Fruit fly (Drosophila melanogaster) whole organism, prepupa: Measurements from ENCODE around the gene CG15742.

Experiments used
- Blimp-1 ChIP-seq: fragments of 200-800 bp; sonication (Bioruptor generic); optimal IDR thresholded peaks from 3 replicates; lab custom pipeline; 2017; ENCODE audit warnings: missing biosample characterization, missing genetic modification characterization, mild to moderate bottlenecking, moderate library complexity, missing genetic modification reagents
- CG10669 ChIP-seq: fragments of 200-800 bp; sonication (Bioruptor generic); optimal IDR thresholded peaks from 3 replicates; lab custom pipeline; 2018; ENCODE audit warnings: missing biosample characterization, mild to moderate bottlenecking, missing genetic modification characterization, moderate library complexity
- CG11762 ChIP-seq: fragments of 200-800 bp; sonication (Bioruptor generic); optimal IDR thresholded peaks from 3 replicates; lab custom pipeline; 2016; ENCODE audit warnings: missing biosample characterization, missing genetic modification characterization; ENCODE audit not compliant: insufficient read depth
- CG11902 ChIP-seq: fragments of 200-800 bp; sonication (Bioruptor generic); optimal IDR thresholded peaks from 3 replicates; lab custom pipeline; 2016; ENCODE audit warnings: missing biosample characterization, missing genetic modification characterization
- CG15336 ChIP-seq: fragments of 200-800 bp; sonication (Bioruptor generic); IDR thresholded peaks from 2 replicates; pipeline ENCODE4 v1.3.6; 2022; ENCODE audit warnings: missing biosample characterization, missing genetic modification characterization
- CG1621 ChIP-seq: fragments of 200-800 bp; sonication (Bioruptor generic); optimal IDR thresholded peaks from 3 replicates; lab custom pipeline; 2018; ENCODE audit warnings: missing biosample characterization, mild to moderate bottlenecking, missing genetic modification characterization
- CG31627 ChIP-seq: fragments of 200-800 bp; sonication (Bioruptor generic); optimal IDR thresholded peaks from 3 replicates; lab custom pipeline; 2016; ENCODE audit warnings: missing biosample characterization, missing genetic modification characterization
- CG34406 ChIP-seq: fragments of 200-800 bp; sonication (Bioruptor generic); optimal IDR thresholded peaks from 3 replicates; lab custom pipeline; 2016; ENCODE audit warnings: missing biosample characterization, missing genetic modification characterization
- CG3919 ChIP-seq: fragments of 200-800 bp; sonication (Bioruptor generic); optimal IDR thresholded peaks from 3 replicates; lab custom pipeline; 2016; ENCODE audit warnings: missing biosample characterization, missing genetic modification characterization
- CG4318 ChIP-seq: fragments of 200-800 bp; sonication (Bioruptor generic); optimal IDR thresholded peaks from 3 replicates; lab custom pipeline; 2017; ENCODE audit warnings: missing biosample characterization, mild to moderate bottlenecking, missing genetic modification characterization
- CG6163 ChIP-seq: fragments of 200-800 bp; sonication (Bioruptor generic); IDR thresholded peaks from 3 replicates; pipeline ENCODE4 v1.3.6; 2022; ENCODE audit warnings: missing biosample characterization, missing genetic modification characterization
- CG6276 ChIP-seq: fragments of 200-800 bp; sonication (Bioruptor generic); optimal IDR thresholded peaks from 2 replicates; lab custom pipeline; 2017; ENCODE audit warnings: missing biosample characterization, mild to moderate bottlenecking, missing genetic modification characterization
- CG6792 ChIP-seq: fragments of 200-800 bp; sonication (Bioruptor generic); optimal IDR thresholded peaks from 3 replicates; lab custom pipeline; 2016; ENCODE audit warnings: missing biosample characterization, missing genetic modification characterization
- CG6808 ChIP-seq: fragments of 200-800 bp; sonication (Bioruptor generic); optimal IDR thresholded peaks from 3 replicates; lab custom pipeline; 2017; ENCODE audit warnings: missing biosample characterization, missing genetic modification characterization, mild to moderate bottlenecking, moderate library complexity, missing genetic modification reagents
- CG6854 ChIP-seq: fragments of 200-800 bp; sonication (Bioruptor generic); optimal IDR thresholded peaks from 2 replicates; lab custom pipeline; 2017; ENCODE audit warnings: missing biosample characterization, mild to moderate bottlenecking, missing genetic modification characterization
- CG7368 ChIP-seq: fragments of 200-800 bp; sonication (Bioruptor generic); optimal IDR thresholded peaks from 3 replicates; lab custom pipeline; 2016; ENCODE audit warnings: missing biosample characterization, missing genetic modification characterization
- CG8119 ChIP-seq: fragments of 200-800 bp; sonication (Bioruptor generic); IDR thresholded peaks from 3 replicates; pipeline ENCODE4 v1.3.6; 2022; ENCODE audit warnings: missing biosample characterization, missing genetic modification characterization
- CG8319 ChIP-seq: fragments of 200-800 bp; sonication (Bioruptor generic); optimal IDR thresholded peaks from 3 replicates; lab custom pipeline; 2016; ENCODE audit warnings: missing biosample characterization, missing genetic modification characterization
- CG8632 ChIP-seq: fragments of 200-800 bp; sonication (Bioruptor generic); optimal IDR thresholded peaks from 3 replicates; lab custom pipeline; 2016; ENCODE audit warnings: missing biosample characterization, missing genetic modification characterization
- Eip75B ChIP-seq: fragments of 200-800 bp; sonication (Bioruptor generic); optimal IDR thresholded peaks from 3 replicates; lab custom pipeline; 2016; ENCODE audit warnings: missing biosample characterization, missing genetic modification characterization
- Eip78C ChIP-seq: fragments of 200-800 bp; sonication (Bioruptor generic); peaks from one replicate; lab custom pipeline; 2016; ENCODE audit warnings: missing biosample characterization, missing genetic modification characterization
- Eip93F ChIP-seq: fragments of 200-800 bp; sonication (Bioruptor generic); optimal IDR thresholded peaks from 2 replicates; lab custom pipeline; 2016; ENCODE audit warnings: missing biosample characterization, mild to moderate bottlenecking, missing genetic modification characterization
- Ets96B ChIP-seq: fragments of 200-800 bp; optimal IDR thresholded peaks from 2 replicates; lab custom pipeline; 2019; ENCODE audit warnings: missing biosample characterization, mild to moderate bottlenecking, missing genetic modification characterization, moderate library complexity
- Gug ChIP-seq: fragments of 200-800 bp; sonication (Bioruptor generic); IDR thresholded peaks from 2 replicates; pipeline ENCODE4 v1.3.6; 2022; ENCODE audit warnings: missing biosample characterization, missing genetic modification characterization
- Hr39 ChIP-seq: fragments of 200-800 bp; sonication (Bioruptor generic); optimal IDR thresholded peaks from 2 replicates; lab custom pipeline; 2016; ENCODE audit warnings: missing biosample characterization, missing genetic modification characterization
- Hr4 ChIP-seq: fragments of 200-800 bp; sonication (Bioruptor generic); optimal IDR thresholded peaks from 3 replicates; lab custom pipeline; 2016; ENCODE audit warnings: missing biosample characterization, missing genetic modification characterization
- Lpt ChIP-seq: fragments of 200-800 bp; sonication (Bioruptor generic); optimal IDR thresholded peaks from 3 replicates; lab custom pipeline; 2016; ENCODE audit warnings: missing biosample characterization, missing genetic modification characterization
- Met ChIP-seq: fragments of 200-800 bp; sonication (Bioruptor generic); optimal IDR thresholded peaks from 3 replicates; lab custom pipeline; 2016; ENCODE audit warnings: missing biosample characterization, missing genetic modification characterization
- OdsH ChIP-seq: fragments of 200-800 bp; sonication (Bioruptor generic); optimal IDR thresholded peaks from 3 replicates; lab custom pipeline; 2016; ENCODE audit warnings: missing biosample characterization, missing genetic modification characterization
- Smox ChIP-seq: fragments of 200-800 bp; sonication (Bioruptor generic); optimal IDR thresholded peaks from 3 replicates; lab custom pipeline; 2016; ENCODE audit warnings: missing biosample characterization, missing genetic modification characterization
- Sox102F ChIP-seq: fragments of 200-800 bp; sonication (Bioruptor generic); optimal IDR thresholded peaks from 2 replicates; lab custom pipeline; 2016; ENCODE audit warnings: missing biosample characterization, mild to moderate bottlenecking, missing genetic modification characterization
- Sox14 ChIP-seq: fragments of 200-800 bp; sonication (Bioruptor generic); optimal IDR thresholded peaks from 3 replicates; lab custom pipeline; 2016; ENCODE audit warnings: missing biosample characterization, missing genetic modification characterization
- Sox15 ChIP-seq: fragments of 200-800 bp; sonication (Bioruptor generic); optimal IDR thresholded peaks from 3 replicates; lab custom pipeline; 2016; ENCODE audit warnings: missing biosample characterization, missing genetic modification characterization
- acj6 ChIP-seq: fragments of 200-800 bp; sonication (Bioruptor generic); optimal IDR thresholded peaks from 3 replicates; lab custom pipeline; 2016; ENCODE audit warnings: missing biosample characterization, missing genetic modification characterization
- cyc ChIP-seq: fragments of 200-800 bp; sonication (Bioruptor generic); optimal IDR thresholded peaks from 3 replicates; lab custom pipeline; 2016; ENCODE audit warnings: missing biosample characterization, missing genetic modification characterization
- dac ChIP-seq: fragments of 200-800 bp; sonication (Bioruptor generic); optimal IDR thresholded peaks from 2 replicates; lab custom pipeline; 2017; ENCODE audit warnings: missing biosample characterization, mild to moderate bottlenecking, missing genetic modification characterization
- dsx ChIP-seq: fragments of 200-800 bp; optimal IDR thresholded peaks from 3 replicates; lab custom pipeline; 2019; ENCODE audit warnings: missing biosample characterization, mild to moderate bottlenecking, missing genetic modification characterization, moderate library complexity; ENCODE audit not compliant: poor library complexity, severe bottlenecking
- eg ChIP-seq: fragments of 200-800 bp; sonication (Bioruptor generic); IDR thresholded peaks from 3 replicates; pipeline ENCODE4 v1.3.6; 2022; ENCODE audit warnings: missing biosample characterization, missing genetic modification characterization
- esn ChIP-seq: fragments of 200-800 bp; sonication (Bioruptor generic); optimal IDR thresholded peaks from 2 replicates; lab custom pipeline; 2016; ENCODE audit warnings: missing biosample characterization, mild to moderate bottlenecking, missing genetic modification characterization, moderate library complexity
- fd59A ChIP-seq: fragments of 200-800 bp; sonication (Bioruptor generic); optimal IDR thresholded peaks from 2 replicates; lab custom pipeline; 2017; ENCODE audit warnings: missing biosample characterization, mild to moderate bottlenecking, missing genetic modification characterization, missing genetic modification reagents
- fd85E ChIP-seq: fragments of 200-800 bp; sonication (Bioruptor generic); optimal IDR thresholded peaks from 3 replicates; lab custom pipeline; 2016; ENCODE audit warnings: missing biosample characterization, missing genetic modification characterization
- fkh ChIP-seq: fragments of 200-800 bp; sonication (Bioruptor generic); optimal IDR thresholded peaks from 3 replicates; lab custom pipeline; 2017; ENCODE audit warnings: missing biosample characterization, mild to moderate bottlenecking, missing genetic modification characterization, moderate library complexity
- lz ChIP-seq: fragments of 200-800 bp; sonication (Bioruptor generic); optimal IDR thresholded peaks from 3 replicates; lab custom pipeline; 2016; ENCODE audit warnings: missing biosample characterization, missing genetic modification characterization
- net ChIP-seq: fragments of 200-800 bp; sonication (Bioruptor generic); optimal IDR thresholded peaks from 3 replicates; lab custom pipeline; 2016; ENCODE audit warnings: missing biosample characterization, missing genetic modification characterization
- pdm3 ChIP-seq: fragments of 200-800 bp; sonication (Bioruptor generic); optimal IDR thresholded peaks from 3 replicates; lab custom pipeline; 2016; ENCODE audit warnings: missing biosample characterization, missing genetic modification characterization
- salr ChIP-seq, 2 experiments: fragments of 200-800 bp; sonication (Bioruptor generic); optimal IDR thresholded peaks; 3 replicates each; lab custom pipeline; 2016 to 2018; ENCODE audit warnings: missing biosample characterization in 2 of 2, missing genetic modification characterization in 2 of 2, mild to moderate bottlenecking in 1 of 2
- spab ChIP-seq: fragments of 200-800 bp; sonication (Bioruptor generic); optimal IDR thresholded peaks from 2 replicates; lab custom pipeline; 2017; ENCODE audit warnings: missing biosample characterization, mild to moderate bottlenecking, missing genetic modification characterization, missing genetic modification reagents
- svp ChIP-seq: fragments of 200-800 bp; sonication (Bioruptor generic); peaks from one replicate; lab custom pipeline; 2016; ENCODE audit warnings: missing biosample characterization, missing genetic modification characterization
- vri ChIP-seq: fragments of 200-800 bp; sonication (Bioruptor generic); optimal IDR thresholded peaks from 3 replicates; lab custom pipeline; 2016; ENCODE audit warnings: missing biosample characterization, mild to moderate bottlenecking, missing genetic modification characterization

The CG15742 gene

dm6 chrX:13240812-13241211, 17.5 kb downstream of the CG15742 start:
- no peak for TF ChIP-seq Met (GFP tag; lab: Kevin White, UChicago)
- no peak for TF ChIP-seq Smox (GFP tag; lab: Kevin White, UChicago)
- TF ChIP-seq Eip78C (GFP tag; lab: Kevin White, UChicago): peak; percentile 56
- TF ChIP-seq salr (GFP tag; optimal IDR thresholded peaks at IDR 0.05; lab: Kevin White, UChicago): peak in 1 of 2 experiments; percentile 13
- no peak for TF ChIP-seq fd59A
- no peak for TF ChIP-seq Eip75B
- TF ChIP-seq esn (GFP tag; lab: Kevin White, UChicago): peak; percentile 4

- TF ChIP-seq CG15336 (GFP tag; lab: Robert Waterston, UW) (peak; percentile 93), CG6792 (peak; percentile 19), dac (GFP tag; lab: Kevin White, UChicago) (peak; percentile 55), Hr4 (GFP tag; lab: Kevin White, UChicago) (peak; percentile 89), fkh (GFP tag; lab: Kevin White, UChicago) (no peak), Lpt (GFP tag; lab: Kevin White, UChicago) (peak; percentile 73), Eip78C (GFP tag; lab: Kevin White, UChicago) (peak; percentile 84), CG3919 (GFP tag; lab: Kevin White, UChicago) (peak; percentile 57), Hr39 (GFP tag; lab: Kevin White, UChicago) (peak; percentile 63), CG11762 (GFP tag; lab: Kevin White, UChicago) (peak; percentile 60), CG8119 (GFP tag; lab: Robert Waterston, UW) (peak; percentile 90), Gug (GFP tag; lab: Robert Waterston, UW) (peak; percentile 83), fd59A (no peak), dsx (GFP tag; lab: Kevin White, UChicago) (peak; percentile 11), Sox15 (GFP tag; lab: Kevin White, UChicago) (no peak), CG10669 (peak; percentile 27), CG11902 (no peak), Eip93F (GFP tag; lab: Kevin White, UChicago) (no peak), CG31627 (peak; percentile 50), acj6 (GFP tag; lab: Kevin White, UChicago) (peak; percentile 55), CG6276 (peak; percentile 86), CG7368 (GFP tag; lab: Kevin White, UChicago) (peak; percentile 44), Ets96B (tag; lab: Kevin White, UChicago) (peak; percentile 34), CG6854 (GFP tag; lab: Kevin White, UChicago) (no peak), CG6163 (peak; percentile 87), esn (GFP tag; lab: Kevin White, UChicago) (peak; percentile 61), Sox102F (GFP tag; lab: Kevin White, UChicago) (peak; percentile 43), CG8319 (GFP tag; lab: Kevin White, UChicago) (peak; percentile 13), pdm3 (GFP tag; lab: Kevin White, UChicago) (peak; percentile 75), svp (GFP tag; lab: Kevin White, UChicago) (no peak), salr (GFP tag; optimal IDR thresholded peaks at IDR 0.05; lab: Kevin White, UChicago) (peak in 1 of 2 experiments; percentile 36), Eip75B (peak; percentile 50), vri (GFP tag; lab: Kevin White, UChicago) (no peak), CG6808 (GFP tag; lab: Kevin White, UChicago) (no peak), Blimp-1 (GFP tag; lab: Kevin White, UChicago) (no peak), OdsH (peak; percentile 72), CG4318 (GFP tag; lab: Kevin White, UChicago) (peak; percentile 64), net (GFP tag; lab: Kevin White, UChicago) (peak; percentile 64), lz (GFP tag; lab: Kevin White, UChicago) (peak; percentile 45), CG34406 (GFP tag; lab: Kevin White, UChicago) (peak; percentile 40), eg (GFP tag; lab: Robert Waterston, UW) (peak; percentile 94), cyc (peak; percentile 46), Sox14 (GFP tag; lab: Kevin White, UChicago) (peak; percentile 59), spab (GFP tag; lab: Kevin White, UChicago) (peak; percentile 2), CG1621 (tag; lab: Kevin White, UChicago) (no peak), CG8632 (GFP tag; lab: Kevin White, UChicago) (no peak), fd85E (GFP tag; lab: Kevin White, UChicago) (no peak)
Observed at dm6 chrX:13238294-13238917, 19.9 kb downstream of the CG15742 start.
